Fruit fly (Drosophila melanogaster) whole organism, prepupa: ENCODE results near the gene Phlpp.

Experiments used
- Blimp-1 ChIP-seq: fragments of 200-800 bp; sonication (Bioruptor generic); optimal IDR thresholded peaks from 3 replicates; lab custom pipeline; 2017; ENCODE audit warnings: missing biosample characterization, missing genetic modification characterization, mild to moderate bottlenecking, moderate library complexity, missing genetic modification reagents
- CG10631 ChIP-seq: fragments of 200-800 bp; sonication (Bioruptor generic); optimal IDR thresholded peaks from 2 replicates; lab custom pipeline; 2016; ENCODE audit warnings: missing biosample characterization, missing genetic modification characterization
- CG11294 ChIP-seq: fragments of 200-800 bp; sonication (Bioruptor generic); IDR thresholded peaks from 2 replicates; pipeline ENCODE4 v1.3.6; 2022; ENCODE audit warnings: missing biosample characterization, missing genetic modification characterization
- CG11902 ChIP-seq: fragments of 200-800 bp; sonication (Bioruptor generic); optimal IDR thresholded peaks from 3 replicates; lab custom pipeline; 2016; ENCODE audit warnings: missing biosample characterization, missing genetic modification characterization
- CG31627 ChIP-seq: fragments of 200-800 bp; sonication (Bioruptor generic); optimal IDR thresholded peaks from 3 replicates; lab custom pipeline; 2016; ENCODE audit warnings: missing biosample characterization, missing genetic modification characterization
- CG34406 ChIP-seq: fragments of 200-800 bp; sonication (Bioruptor generic); optimal IDR thresholded peaks from 3 replicates; lab custom pipeline; 2016; ENCODE audit warnings: missing biosample characterization, missing genetic modification characterization
- CG6163 ChIP-seq: fragments of 200-800 bp; sonication (Bioruptor generic); IDR thresholded peaks from 3 replicates; pipeline ENCODE4 v1.3.6; 2022; ENCODE audit warnings: missing biosample characterization, missing genetic modification characterization
- CG6808 ChIP-seq: fragments of 200-800 bp; sonication (Bioruptor generic); optimal IDR thresholded peaks from 3 replicates; lab custom pipeline; 2017; ENCODE audit warnings: missing biosample characterization, missing genetic modification characterization, mild to moderate bottlenecking, moderate library complexity, missing genetic modification reagents
- CG6854 ChIP-seq: fragments of 200-800 bp; sonication (Bioruptor generic); optimal IDR thresholded peaks from 2 replicates; lab custom pipeline; 2017; ENCODE audit warnings: missing biosample characterization, mild to moderate bottlenecking, missing genetic modification characterization
- CG8119 ChIP-seq: fragments of 200-800 bp; sonication (Bioruptor generic); IDR thresholded peaks from 3 replicates; pipeline ENCODE4 v1.3.6; 2022; ENCODE audit warnings: missing biosample characterization, missing genetic modification characterization
- CG8319 ChIP-seq: fragments of 200-800 bp; sonication (Bioruptor generic); optimal IDR thresholded peaks from 3 replicates; lab custom pipeline; 2016; ENCODE audit warnings: missing biosample characterization, missing genetic modification characterization
- CG8632 ChIP-seq: fragments of 200-800 bp; sonication (Bioruptor generic); optimal IDR thresholded peaks from 3 replicates; lab custom pipeline; 2016; ENCODE audit warnings: missing biosample characterization, missing genetic modification characterization
- CG9139 ChIP-seq: fragments of 200-800 bp; sonication (Bioruptor generic); optimal IDR thresholded peaks from 3 replicates; lab custom pipeline; 2017; ENCODE audit warnings: missing biosample characterization, mild to moderate bottlenecking, missing genetic modification characterization
- Eip75B ChIP-seq: fragments of 200-800 bp; sonication (Bioruptor generic); optimal IDR thresholded peaks from 3 replicates; lab custom pipeline; 2016; ENCODE audit warnings: missing biosample characterization, missing genetic modification characterization
- Eip93F ChIP-seq: fragments of 200-800 bp; sonication (Bioruptor generic); optimal IDR thresholded peaks from 2 replicates; lab custom pipeline; 2016; ENCODE audit warnings: missing biosample characterization, mild to moderate bottlenecking, missing genetic modification characterization
- Ets96B ChIP-seq: fragments of 200-800 bp; optimal IDR thresholded peaks from 2 replicates; lab custom pipeline; 2019; ENCODE audit warnings: missing biosample characterization, mild to moderate bottlenecking, missing genetic modification characterization, moderate library complexity
- Gug ChIP-seq: fragments of 200-800 bp; sonication (Bioruptor generic); IDR thresholded peaks from 2 replicates; pipeline ENCODE4 v1.3.6; 2022; ENCODE audit warnings: missing biosample characterization, missing genetic modification characterization
- Hr39 ChIP-seq: fragments of 200-800 bp; sonication (Bioruptor generic); optimal IDR thresholded peaks from 2 replicates; lab custom pipeline; 2016; ENCODE audit warnings: missing biosample characterization, missing genetic modification characterization
- Lpt ChIP-seq: fragments of 200-800 bp; sonication (Bioruptor generic); optimal IDR thresholded peaks from 3 replicates; lab custom pipeline; 2016; ENCODE audit warnings: missing biosample characterization, missing genetic modification characterization
- Met ChIP-seq: fragments of 200-800 bp; sonication (Bioruptor generic); optimal IDR thresholded peaks from 3 replicates; lab custom pipeline; 2016; ENCODE audit warnings: missing biosample characterization, missing genetic modification characterization
- Sox102F ChIP-seq: fragments of 200-800 bp; sonication (Bioruptor generic); optimal IDR thresholded peaks from 2 replicates; lab custom pipeline; 2016; ENCODE audit warnings: missing biosample characterization, mild to moderate bottlenecking, missing genetic modification characterization
- Sox14 ChIP-seq: fragments of 200-800 bp; sonication (Bioruptor generic); optimal IDR thresholded peaks from 3 replicates; lab custom pipeline; 2016; ENCODE audit warnings: missing biosample characterization, missing genetic modification characterization
- achi ChIP-seq: fragments of 200-800 bp; sonication (Bioruptor generic); optimal IDR thresholded peaks from 3 replicates; lab custom pipeline; 2016; ENCODE audit warnings: missing biosample characterization, missing genetic modification characterization
- acj6 ChIP-seq: fragments of 200-800 bp; sonication (Bioruptor generic); optimal IDR thresholded peaks from 3 replicates; lab custom pipeline; 2016; ENCODE audit warnings: missing biosample characterization, missing genetic modification characterization
- dac ChIP-seq: fragments of 200-800 bp; sonication (Bioruptor generic); optimal IDR thresholded peaks from 2 replicates; lab custom pipeline; 2017; ENCODE audit warnings: missing biosample characterization, mild to moderate bottlenecking, missing genetic modification characterization
- dsx ChIP-seq: fragments of 200-800 bp; optimal IDR thresholded peaks from 3 replicates; lab custom pipeline; 2019; ENCODE audit warnings: missing biosample characterization, mild to moderate bottlenecking, missing genetic modification characterization, moderate library complexity; ENCODE audit not compliant: poor library complexity, severe bottlenecking
- eg ChIP-seq: fragments of 200-800 bp; sonication (Bioruptor generic); IDR thresholded peaks from 3 replicates; pipeline ENCODE4 v1.3.6; 2022; ENCODE audit warnings: missing biosample characterization, missing genetic modification characterization
- fd59A ChIP-seq: fragments of 200-800 bp; sonication (Bioruptor generic); optimal IDR thresholded peaks from 2 replicates; lab custom pipeline; 2017; ENCODE audit warnings: missing biosample characterization, mild to moderate bottlenecking, missing genetic modification characterization, missing genetic modification reagents
- fd85E ChIP-seq: fragments of 200-800 bp; sonication (Bioruptor generic); optimal IDR thresholded peaks from 3 replicates; lab custom pipeline; 2016; ENCODE audit warnings: missing biosample characterization, missing genetic modification characterization
- fkh ChIP-seq: fragments of 200-800 bp; sonication (Bioruptor generic); optimal IDR thresholded peaks from 3 replicates; lab custom pipeline; 2017; ENCODE audit warnings: missing biosample characterization, mild to moderate bottlenecking, missing genetic modification characterization, moderate library complexity
- net ChIP-seq: fragments of 200-800 bp; sonication (Bioruptor generic); optimal IDR thresholded peaks from 3 replicates; lab custom pipeline; 2016; ENCODE audit warnings: missing biosample characterization, missing genetic modification characterization
- pdm3 ChIP-seq: fragments of 200-800 bp; sonication (Bioruptor generic); optimal IDR thresholded peaks from 3 replicates; lab custom pipeline; 2016; ENCODE audit warnings: missing biosample characterization, missing genetic modification characterization
- svp ChIP-seq: fragments of 200-800 bp; sonication (Bioruptor generic); peaks from one replicate; lab custom pipeline; 2016; ENCODE audit warnings: missing biosample characterization, missing genetic modification characterization
- vri ChIP-seq: fragments of 200-800 bp; sonication (Bioruptor generic); optimal IDR thresholded peaks from 3 replicates; lab custom pipeline; 2016; ENCODE audit warnings: missing biosample characterization, mild to moderate bottlenecking, missing genetic modification characterization

Gene Phlpp

dm6 chr2L:19054516-19054887, 4.4 kb upstream of the Phlpp start:
- no peak for TF ChIP-seq eg (GFP tag; lab: Robert Waterston, UW)
- TF ChIP-seq CG6163 (GFP tag; lab: Robert Waterston, UW) = peak; percentile 5; the same call in 1 of the 3 replicates
- no peak for TF ChIP-seq CG8632 (GFP tag; lab: Kevin White, UChicago)
- 0 out of 3 replicates have a peak, but pooled peaks have one; percentile 8 for TF ChIP-seq CG8119 (GFP tag; lab: Robert Waterston, UW)
- TF ChIP-seq CG31627 (GFP tag; lab: Kevin White, UChicago) = no peak
- TF ChIP-seq fkh (GFP tag; lab: Kevin White, UChicago) = no peak
- TF ChIP-seq Met (GFP tag; lab: Kevin White, UChicago) = no peak

- TF ChIP-seq Sox102F (GFP tag; lab: Kevin White, UChicago) = no peak
- no peak for TF ChIP-seq vri (GFP tag; lab: Kevin White, UChicago)
- TF ChIP-seq CG34406 (GFP tag; lab: Kevin White, UChicago) = no peak
- TF ChIP-seq Blimp-1 (GFP tag; lab: Kevin White, UChicago) = no peak
- TF ChIP-seq, all 60 proteins: peak for 0
Measured at dm6 chr2L:19057799-19058198, 1.1 kb upstream of the Phlpp start.

dm6 chr2L:19063090-19063692, 4.3 kb downstream of the Phlpp start, which contains the start of gene Dus4:
TSS of gene Dus4 (plus strand) at chr2L:19063295.
- TF ChIP-seq fd85E (GFP tag; lab: Kevin White, UChicago) (no peak), net (GFP tag; lab: Kevin White, UChicago) (no peak), CG6854 (GFP tag; lab: Kevin White, UChicago) (no peak), svp (GFP tag; lab: Kevin White, UChicago) (no peak), pdm3 (no peak), Gug (GFP tag; lab: Robert Waterston, UW) (no peak), Sox14 (GFP tag; lab: Kevin White, UChicago) (no peak), CG8632 (GFP tag; lab: Kevin White, UChicago) (no peak), CG11294 (GFP tag; lab: Robert Waterston, UW) (no peak), fkh (GFP tag; lab: Kevin White, UChicago) (no peak), CG9139 (no peak), Sox102F (GFP tag; lab: Kevin White, UChicago) (no peak), Blimp-1 (GFP tag; lab: Kevin White, UChicago) (no peak), Hr39 (GFP tag; lab: Kevin White, UChicago) (no peak), Eip93F (no peak), CG10631 (GFP tag; lab: Kevin White, UChicago) (no peak), CG34406 (GFP tag; lab: Kevin White, UChicago) (no peak), dsx (GFP tag; lab: Kevin White, UChicago) (no peak)

- TF ChIP-seq CG11902 (GFP tag; lab: Kevin White, UChicago) (no peak), Eip93F (no peak), fd59A (GFP tag; lab: Kevin White, UChicago) (no peak), acj6 (no peak), Ets96B (tag; lab: Kevin White, UChicago) (no peak), net (GFP tag; lab: Kevin White, UChicago) (no peak), CG8319 (GFP tag; lab: Kevin White, UChicago) (no peak), dac (no peak), dsx (GFP tag; lab: Kevin White, UChicago) (no peak), CG8632 (GFP tag; lab: Kevin White, UChicago) (no peak), Hr39 (GFP tag; lab: Kevin White, UChicago) (no peak), Met (GFP tag; lab: Kevin White, UChicago) (no peak), fd85E (GFP tag; lab: Kevin White, UChicago) (no peak), CG6854 (GFP tag; lab: Kevin White, UChicago) (no peak), achi (GFP tag; lab: Kevin White, UChicago) (no peak), Sox14 (GFP tag; lab: Kevin White, UChicago) (no peak)
Measured at dm6 chr2L:19064706-19065105, 5.8 kb downstream of the Phlpp start, which contains the start of gene CG17343. TSS of gene CG17343 (plus strand) at chr2L:19064929.

dm6 chr2L:19068393-19068792, 9.5 kb downstream of the Phlpp start:
- TF ChIP-seq Lpt = no peak
- no peak for TF ChIP-seq Eip75B (GFP tag; lab: Kevin White, UChicago)
- TF ChIP-seq achi (GFP tag; lab: Kevin White, UChicago) = no peak
- TF ChIP-seq CG6808 (GFP tag; lab: Kevin White, UChicago) = no peak
- TF ChIP-seq vri (GFP tag; lab: Kevin White, UChicago) = no peak
